Fruit fly (Drosophila melanogaster) S2 (cell line): ENCODE results near the gene CG5639.

Source experiments
- CG8478 ChIP-seq: fragments of >200 bp; optimal IDR thresholded peaks from 2 replicates; lab custom pipeline; 2018
- CTCF ChIP-seq, 2 experiments: fragments of >200 bp; optimal IDR thresholded peaks; 2 replicates each; lab custom pipeline; 2018

Gene CG5639

DNA sequence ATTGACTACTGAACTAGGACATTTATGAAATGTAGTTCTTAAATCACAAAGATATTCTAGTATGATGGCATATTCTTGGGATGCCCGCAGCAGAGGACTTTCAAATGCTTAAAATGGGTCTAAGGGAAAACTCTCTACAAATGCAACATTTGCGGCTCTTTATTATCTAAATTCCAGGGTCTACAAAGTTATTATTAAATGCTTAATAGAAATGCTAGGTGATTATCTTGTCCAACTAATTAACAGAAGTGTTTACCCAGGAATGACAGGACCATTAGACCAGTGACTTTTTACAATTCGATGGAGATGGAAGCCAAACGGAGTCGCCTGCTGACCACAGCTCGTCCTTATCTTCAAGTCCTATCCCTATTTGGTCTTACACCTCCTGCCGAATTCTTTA, 51.8 kb downstream of the CG5639 start, which contains the start of gene Gr98c:
Gene Gr98c, plus strand, starts transcription at position 301 of the 400 bp plus-strand sequence.
- no peak for TF ChIP-seq CG8478 (lab: Kevin White, UChicago)
- no peak for TF ChIP-seq CTCF (optimal IDR thresholded peaks at IDR 0.05; lab: Kevin White, UChicago)

DNA sequence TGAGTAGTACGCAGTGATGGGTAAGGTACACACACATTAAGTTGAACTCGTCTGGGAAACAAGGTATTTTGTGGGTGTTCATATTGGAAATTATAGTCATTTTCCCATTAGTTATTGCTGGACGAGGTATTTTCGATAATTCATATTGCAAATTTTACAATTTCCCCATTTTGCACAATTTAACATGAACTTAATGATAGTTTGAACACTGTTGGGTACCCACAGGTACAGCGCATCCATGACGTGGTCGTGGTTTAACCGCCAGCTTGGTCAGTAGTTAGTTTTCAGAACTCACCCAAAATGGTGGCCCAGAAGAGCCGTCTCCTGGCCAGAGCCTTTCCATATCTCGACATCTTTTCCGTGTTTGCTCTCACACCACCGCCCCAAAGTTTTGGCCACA, 53.7 kb downstream of the CG5639 start, which contains the start of gene Gr98b:
Gene Gr98b, plus strand, starts transcription at position 301 of the 400 bp plus-strand sequence.
- TF ChIP-seq CG8478 (lab: Kevin White, UChicago), result no peak
- TF ChIP-seq CTCF (optimal IDR thresholded peaks at IDR 0.05; lab: Kevin White, UChicago), result no peak
